Fruit fly (Drosophila melanogaster): ENCODE results near the gene CG46509.
"Not testable (repeated sequence)": the region's sequence is repeated elsewhere in the genome, so short reads cannot be mapped to it uniquely, and the experiment has no call there.

- not testable (repeated sequence) for TF ChIP-seq CG8478, CTCF (optimal IDR thresholded peaks at IDR 0.05)
Measured at dm6 chrX:22147489-22147888, 25.0 kb upstream of the CG46509 start, which contains the start of gene CG46504.

All from S2 (cell line).